Worm (Caenorhabditis elegans): ENCODE measurements around the gene sqt-3.

DNA sequence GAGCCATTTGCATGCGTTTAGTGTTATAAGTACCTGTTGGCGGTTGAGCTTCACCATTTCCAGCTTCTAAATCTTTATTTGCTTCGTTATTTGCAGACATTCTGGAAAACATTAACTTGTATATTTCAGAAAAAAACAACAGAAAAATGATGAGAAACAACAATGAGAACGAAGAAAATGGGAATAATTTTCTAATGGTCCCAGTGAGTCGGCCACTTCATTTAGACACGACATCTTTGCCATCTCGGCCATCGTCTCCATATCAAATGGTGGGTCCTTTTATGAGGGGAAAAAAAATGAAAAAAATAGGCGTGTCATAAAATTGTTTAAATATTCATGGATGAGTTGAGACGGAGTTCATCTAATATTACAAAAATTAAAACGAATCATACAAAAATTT, 6.7 kb upstream of the sqt-3 start, which contains the start of gene snb-2:
- no peak for TF ChIP-seq drap-1 (GFP tag; optimal IDR thresholded peaks at IDR 0.05)
- TF ChIP-seq lin-13 (tag; optimal IDR thresholded peaks at IDR 0.05), result no peak
- TF ChIP-seq unc-39 (tag; optimal IDR thresholded peaks at IDR 0.05), result no peak
- no peak for TF ChIP-seq nhr-237 (tag; optimal IDR thresholded peaks at IDR 0.05)
